Worm (Caenorhabditis elegans) whole organism, dauer: ENCODE measurements around the gene cbp-2.

ENCODE experiments used
- unc-62 ChIP-seq: sonication (generic microtip); optimal IDR thresholded peaks from 2 replicates; lab custom pipeline; 2017; ENCODE audit warnings: missing biosample characterization, missing genetic modification reagents, missing genetic modification characterization

Gene cbp-2

DNA sequence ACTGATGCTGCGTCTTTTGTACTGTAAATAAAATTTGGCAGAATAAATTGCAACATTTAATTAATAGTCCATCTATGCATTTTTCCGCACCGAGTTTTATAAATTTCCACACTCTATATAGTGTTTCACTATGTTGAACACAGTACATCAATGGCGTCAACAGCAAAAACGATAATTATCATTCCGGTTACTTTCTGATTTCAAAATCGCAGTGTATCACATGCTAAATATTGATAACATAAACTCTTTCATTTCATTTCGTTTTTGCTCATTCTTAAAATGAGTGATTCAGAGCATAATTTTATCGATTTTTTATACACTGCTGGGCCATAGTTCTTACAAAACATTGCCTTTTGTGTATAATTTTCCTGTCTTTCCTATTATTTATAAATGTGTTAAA lies 664 bp upstream of the cbp-2 start:
- TF ChIP-seq unc-62 (GFP tag; lab: Kevin White, UChicago): no peak

DNA sequence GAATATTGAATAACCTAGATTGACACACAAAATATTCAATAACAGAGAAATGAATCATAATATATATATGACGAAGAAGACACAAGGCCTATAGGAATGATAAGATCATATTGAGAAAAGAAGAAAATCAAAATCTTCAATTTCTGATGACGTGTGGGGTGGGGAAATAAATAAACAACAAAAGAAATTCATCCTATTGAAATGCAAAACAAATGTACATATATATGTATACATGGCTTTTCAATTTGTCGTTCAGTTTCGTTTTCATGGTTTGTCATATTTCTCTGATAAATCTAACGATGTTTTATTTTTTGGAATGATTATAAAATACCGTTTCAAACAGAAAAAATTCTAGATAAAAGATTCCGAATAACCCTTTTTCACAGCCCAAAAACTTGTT lies 3.7 kb downstream of the cbp-2 start, which contains the start of gene ttr-3:
Gene ttr-3 (minus strand): TSS at position 101 of the 400 bp plus-strand sequence.
- no peak for TF ChIP-seq unc-62 (GFP tag; lab: Kevin White, UChicago)

DNA sequence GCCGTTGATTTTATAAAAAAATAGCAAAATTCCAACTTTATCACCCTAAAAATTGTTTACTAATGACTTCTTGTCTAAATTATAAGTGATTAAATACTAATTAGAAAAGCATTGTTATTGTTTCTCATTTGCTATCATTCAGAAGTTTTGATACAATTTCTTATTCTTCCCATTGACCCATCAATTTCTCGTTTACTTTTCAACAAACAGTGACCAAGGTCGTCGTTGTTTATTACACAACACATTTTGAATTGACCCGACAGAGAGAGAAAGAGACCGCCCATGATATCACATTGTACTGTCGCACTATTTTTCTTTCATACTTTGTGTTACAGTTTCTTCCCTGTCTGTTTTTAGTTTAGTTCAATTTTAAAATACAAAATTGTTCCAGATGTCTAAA lies 4.4 kb downstream of the cbp-2 start, which contains the start of gene ttr-2:
Gene ttr-2 (plus strand): TSS at position 392 of the 400 bp plus-strand sequence.
- no peak for TF ChIP-seq unc-62 (GFP tag; lab: Kevin White, UChicago)

DNA sequence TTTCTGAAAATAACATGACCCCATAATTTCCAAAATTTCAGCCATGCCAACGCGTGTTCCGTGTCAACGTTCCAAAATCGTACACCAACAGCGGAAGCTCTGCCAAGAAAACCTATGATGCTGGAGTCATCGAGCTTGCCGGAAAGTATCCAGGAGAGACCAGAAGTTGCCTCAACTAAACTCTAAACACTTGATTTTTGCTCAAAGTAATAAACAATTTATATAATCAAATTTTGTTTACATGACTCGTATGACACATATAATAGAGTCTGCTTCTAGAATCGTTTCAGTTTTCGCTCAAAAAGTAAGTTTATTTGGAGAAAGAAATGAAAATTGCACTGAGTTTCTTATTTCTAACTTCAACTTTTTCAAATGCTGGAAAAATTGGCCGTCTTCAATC lies 5.8 kb downstream of the cbp-2 start, which contains the start of gene ttr-1:
Gene ttr-1 (plus strand): TSS at position 301 of the 400 bp plus-strand sequence.
- TF ChIP-seq unc-62 (GFP tag; lab: Kevin White, UChicago): no peak

DNA sequence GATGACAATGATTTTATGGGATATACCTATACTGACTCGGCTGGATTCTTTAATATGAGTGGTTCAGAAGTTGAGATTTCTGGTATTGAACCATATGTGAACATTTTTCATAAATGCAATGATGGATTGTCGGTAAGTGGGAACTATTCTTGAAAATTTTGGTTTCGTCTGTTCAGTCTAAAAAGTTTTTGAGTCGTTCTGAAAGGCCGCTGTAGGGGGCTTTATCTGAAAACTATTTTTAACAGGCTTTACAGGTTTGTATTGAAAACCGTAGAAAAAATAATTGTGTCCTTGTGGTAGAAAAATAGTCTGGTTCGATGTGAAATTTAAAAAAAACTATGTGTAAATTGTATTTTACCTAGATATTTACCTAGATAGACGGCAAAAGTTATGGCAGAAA lies 6.6 kb downstream of the cbp-2 start:
- TF ChIP-seq unc-62 (GFP tag; lab: Kevin White, UChicago): no peak

DNA sequence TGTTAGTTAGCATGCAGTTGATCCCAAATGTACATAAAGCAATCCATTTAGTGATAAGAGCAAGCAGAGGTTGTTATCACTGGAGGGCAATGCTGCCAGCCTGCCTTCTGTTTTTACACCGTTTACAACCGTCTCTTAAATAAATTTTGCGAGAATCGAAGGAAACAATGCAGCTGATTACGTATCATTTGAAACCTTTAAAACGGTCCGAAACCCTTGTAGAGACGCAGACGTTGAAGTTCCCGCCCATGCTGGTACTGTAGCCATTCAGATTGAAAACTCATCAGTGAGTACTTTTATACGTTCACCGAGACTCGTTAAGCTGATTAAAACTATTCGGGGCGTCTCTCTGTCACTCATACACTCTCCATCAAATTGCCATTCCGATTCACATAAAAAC lies 7.4 kb downstream of the cbp-2 start:
- no peak for TF ChIP-seq unc-62 (GFP tag; lab: Kevin White, UChicago)

DNA sequence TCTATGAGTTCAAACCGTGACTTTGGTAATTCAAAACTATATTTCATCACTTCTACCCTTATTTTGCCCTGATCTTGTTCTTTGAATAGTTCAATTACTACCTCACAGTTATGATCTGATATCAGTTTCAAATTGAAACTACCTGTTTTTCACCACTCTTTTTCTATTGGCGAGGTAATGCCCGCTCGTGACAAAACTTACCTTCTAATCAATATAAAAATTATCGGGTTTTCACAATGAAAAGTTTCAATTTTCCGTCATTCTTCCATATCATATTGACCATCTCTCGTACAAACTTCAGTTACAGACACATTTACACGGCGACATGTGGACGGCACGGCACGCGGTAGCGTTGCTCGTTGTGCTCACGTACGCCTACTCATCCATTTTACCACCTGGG lies 9.1 kb downstream of the cbp-2 start, which contains the start of gene dec-7:
Gene dec-7 (plus strand): TSS at position 308 of the 400 bp plus-strand sequence.
- no peak for TF ChIP-seq unc-62 (GFP tag; lab: Kevin White, UChicago)

DNA sequence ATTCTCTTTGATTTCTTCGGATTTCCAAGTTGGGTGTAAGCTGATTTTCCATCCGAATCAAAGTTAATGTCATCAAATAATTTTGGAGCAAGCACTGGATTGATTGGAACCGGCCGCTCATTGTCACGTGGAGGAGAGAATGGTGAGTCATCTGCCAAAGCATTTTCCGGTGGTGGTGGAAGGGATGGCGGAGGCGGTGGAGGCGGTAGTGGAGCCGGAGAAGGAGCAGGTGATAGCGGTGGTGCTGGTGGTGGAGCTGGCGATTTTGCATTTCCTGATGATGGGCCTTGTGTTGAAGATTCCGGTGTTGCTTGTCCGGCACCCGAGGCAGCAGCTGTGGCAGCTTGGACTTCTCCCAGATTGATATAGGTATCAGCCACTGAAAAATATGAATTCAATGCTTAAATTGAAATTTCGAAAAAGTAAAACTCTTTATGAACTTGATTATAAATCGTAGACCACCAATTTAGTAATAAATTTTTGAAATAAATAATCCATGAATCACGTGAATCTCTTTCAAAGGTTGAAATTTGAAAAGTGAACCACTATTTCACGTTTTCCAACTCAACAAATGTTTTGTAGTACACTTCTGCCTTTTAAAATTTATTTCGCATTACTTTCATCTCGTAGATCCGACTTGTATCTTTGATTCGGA lies 18.2 kb downstream of the cbp-2 start, which contains the start of the genes K03H1.9 and K03H1.12:
Gene K03H1.9 (minus strand): TSS at position 471 of the 655 bp plus-strand sequence.
Gene K03H1.12 (plus strand): TSS at position 605 of the 655 bp plus-strand sequence.
- TF ChIP-seq unc-62 (GFP tag; lab: Kevin White, UChicago): no peak

DNA sequence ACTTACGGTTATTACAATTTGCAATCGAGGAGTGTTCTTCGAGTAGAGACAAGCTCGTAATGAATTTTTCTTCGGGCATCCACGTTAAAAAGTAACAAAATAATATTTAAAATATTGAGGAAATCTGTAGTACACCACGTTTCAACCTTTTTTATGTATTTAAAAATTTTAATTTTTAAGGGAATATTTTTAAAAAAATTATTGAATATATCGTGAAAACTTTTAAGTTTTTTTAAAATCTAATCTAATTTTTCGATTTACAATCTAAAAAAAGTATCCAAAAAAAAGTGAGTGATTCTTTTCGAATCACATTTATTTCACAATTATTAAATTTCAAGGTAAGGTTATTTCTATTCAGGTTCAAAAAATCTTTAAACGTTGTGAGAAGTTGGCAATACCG lies 21.7 kb downstream of the cbp-2 start, which contains the start of gene gln-2:
Gene gln-2 (minus strand): TSS at position 101 of the 400 bp plus-strand sequence.
- TF ChIP-seq unc-62 (GFP tag; lab: Kevin White, UChicago): no peak

DNA sequence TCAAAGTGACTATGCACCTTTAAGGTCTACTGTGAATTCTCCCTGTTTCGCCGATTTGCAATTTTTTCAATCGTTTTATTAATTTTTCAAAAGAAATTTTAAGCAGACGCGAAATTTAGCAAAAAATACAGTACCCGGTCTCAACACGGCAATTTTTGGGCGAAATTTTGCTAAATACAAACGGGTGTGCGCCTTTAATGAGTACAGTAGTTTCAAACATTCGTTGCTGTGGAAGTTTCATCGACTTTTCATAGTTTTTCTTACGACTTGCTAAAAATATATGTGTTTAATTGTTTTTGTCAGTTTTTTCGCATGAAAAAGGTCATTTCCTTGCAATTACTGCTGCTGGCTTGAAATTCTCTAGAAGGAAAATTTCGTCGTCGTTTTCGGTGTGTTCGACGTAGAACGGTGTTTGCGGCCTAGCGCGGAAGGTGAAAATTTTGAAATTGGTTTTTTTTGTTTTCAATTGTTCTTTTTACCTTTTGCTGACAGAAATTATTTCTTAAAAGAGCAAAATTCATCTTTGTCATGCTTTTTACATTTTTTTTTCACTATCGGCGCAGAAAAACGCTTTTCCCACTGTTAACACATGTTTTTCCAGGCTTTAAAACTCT lies 23.9 kb downstream of the cbp-2 start, which contains the start of gene K03H1.7:
Gene K03H1.7 (plus strand): TSS at position 600 of the 614 bp plus-strand sequence.
- TF ChIP-seq unc-62 (GFP tag; lab: Kevin White, UChicago): no peak

DNA sequence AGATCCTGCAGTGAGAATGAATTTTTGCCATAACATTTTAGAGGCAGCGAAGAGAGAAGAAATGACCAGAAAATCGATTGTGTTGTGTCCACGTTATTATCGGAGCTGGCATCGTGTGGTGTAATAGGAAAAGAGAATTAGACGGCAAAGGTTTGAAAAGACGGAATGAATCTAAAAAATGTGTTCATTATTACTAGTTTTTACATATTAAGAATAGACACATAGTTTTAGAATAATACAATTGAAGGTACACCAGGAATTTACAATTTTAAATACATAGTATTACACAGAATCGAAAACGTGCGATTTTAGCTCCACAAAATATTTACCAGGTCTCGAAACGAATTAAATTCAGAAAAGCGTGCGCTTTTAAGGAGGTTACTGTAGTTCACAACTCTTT lies 27.3 kb downstream of the cbp-2 start, which contains the start of gene K03H1.13:
Gene K03H1.13 (minus strand): TSS at position 101 of the 400 bp plus-strand sequence.
- TF ChIP-seq unc-62 (GFP tag; lab: Kevin White, UChicago): no peak

DNA sequence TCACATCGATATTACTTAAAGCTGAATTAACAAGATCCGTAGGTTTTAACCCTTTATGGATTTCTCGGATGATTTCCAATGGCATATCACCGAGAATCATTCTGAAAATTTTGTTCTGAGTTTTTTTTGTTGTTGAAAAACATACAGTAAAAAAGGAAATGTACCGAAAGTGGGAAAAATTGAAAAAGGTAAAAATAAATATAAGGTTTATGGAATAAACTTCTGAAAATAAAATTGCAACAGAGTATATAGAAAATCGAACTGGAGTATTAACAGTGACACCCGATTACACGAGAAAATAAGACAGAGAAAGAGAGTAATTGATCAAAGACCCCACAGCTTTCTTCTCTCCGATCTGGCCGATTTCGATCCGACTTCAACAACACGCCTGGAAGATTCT lies 28.9 kb downstream of the cbp-2 start, which contains the start of gene K03H1.11:
Gene K03H1.11 (minus strand): TSS at position 101 of the 400 bp plus-strand sequence.
- TF ChIP-seq unc-62 (GFP tag; lab: Kevin White, UChicago): no peak

DNA sequence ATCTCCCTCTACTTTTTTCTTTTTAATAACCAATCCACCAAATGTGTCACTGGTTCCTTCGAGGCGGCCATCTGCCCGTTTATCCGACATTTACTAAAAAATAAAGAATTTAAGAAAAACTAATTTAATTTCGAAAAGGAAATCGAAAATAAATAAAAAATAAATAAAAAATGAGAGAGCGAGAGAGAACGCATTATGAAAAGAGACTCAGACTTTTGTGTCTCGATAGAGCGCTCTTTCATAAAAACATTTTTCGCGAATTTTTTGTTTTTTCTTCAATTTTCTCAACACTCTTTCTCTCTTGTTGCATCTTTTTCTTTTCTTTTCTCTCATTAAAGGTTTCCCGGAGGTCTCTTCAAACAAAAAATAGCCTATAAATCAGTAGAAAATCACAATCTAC lies 33.1 kb downstream of the cbp-2 start, which contains the start of gene mog-1:
Gene mog-1 (minus strand): TSS at position 93 of the 400 bp plus-strand sequence.
- TF ChIP-seq unc-62 (GFP tag; lab: Kevin White, UChicago): no peak

DNA sequence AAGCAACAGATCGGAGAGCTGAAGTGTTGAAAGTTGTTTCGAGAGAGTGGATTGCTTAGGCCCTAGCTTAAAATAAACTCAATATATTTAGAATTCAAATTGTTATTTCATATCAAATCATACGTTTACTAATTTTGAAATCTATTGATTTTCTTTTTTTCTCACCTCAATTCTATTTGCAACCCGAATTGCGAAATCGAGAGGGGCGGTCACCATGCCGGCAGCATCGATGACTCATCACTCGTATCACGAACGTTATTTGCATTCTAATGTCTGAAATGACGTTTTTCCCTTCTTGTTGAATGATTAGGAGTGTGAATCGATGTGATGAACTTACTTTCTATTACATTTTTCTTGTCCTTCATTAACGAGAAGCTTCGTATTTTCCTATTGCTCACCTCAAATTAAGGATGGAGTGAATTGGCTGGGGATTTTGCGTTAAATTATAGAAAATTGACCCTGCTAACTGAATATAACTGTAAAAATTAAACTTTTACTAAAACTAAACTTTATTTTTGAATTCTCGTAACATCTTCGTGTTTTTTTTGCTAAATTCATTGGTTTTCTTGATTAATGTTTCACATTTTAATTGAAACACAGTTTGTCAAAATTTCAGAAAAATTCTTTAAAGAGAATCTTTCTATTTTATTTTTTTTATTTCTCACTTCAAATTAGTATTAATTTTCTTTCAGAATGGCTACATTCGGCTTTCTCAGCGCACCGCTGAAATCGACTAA lies 33.9 kb downstream of the cbp-2 start, which contains the start of gene alx-1:
Gene alx-1 (plus strand): TSS at position 687 of the 737 bp plus-strand sequence.
- TF ChIP-seq unc-62 (GFP tag; lab: Kevin White, UChicago): no peak

DNA sequence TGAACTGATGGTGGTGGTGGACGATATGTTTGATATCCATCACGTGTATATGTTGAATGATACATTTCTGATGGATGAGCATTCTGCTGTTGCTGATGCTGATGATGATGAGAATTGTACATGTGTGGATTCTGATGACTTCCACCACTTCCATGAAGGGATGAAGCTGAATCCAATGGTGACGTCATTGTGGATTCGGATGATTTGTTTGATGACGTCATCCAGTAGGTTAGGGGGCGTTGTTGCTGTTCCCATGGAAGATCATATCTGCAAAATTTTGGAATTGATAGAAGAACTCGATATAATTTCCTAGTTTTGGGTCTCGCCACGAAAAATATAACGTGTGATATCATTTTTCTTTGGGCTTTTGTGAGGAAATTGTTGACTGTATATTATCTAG lies 40.5 kb downstream of the cbp-2 start:
- TF ChIP-seq unc-62 (GFP tag; lab: Kevin White, UChicago): no peak
